Worm (Caenorhabditis elegans) whole organism, mixed stage, embryonic: ENCODE results near the gene R13A1.5.

Experiments
- M03D4.4 ChIP-seq: sonication (generic microtip); optimal IDR thresholded peaks from 2 replicates; lab custom pipeline; 2017; ENCODE audit warnings: mild to moderate bottlenecking, missing genetic modification characterization, missing compliant biosample characterization
- blmp-1 ChIP-seq: fragments of 150-350 bp; optimal IDR thresholded peaks from 2 replicates; lab custom pipeline; 2014; ENCODE audit warnings: missing biosample characterization, missing genetic modification characterization
- elt-1 ChIP-seq: sonication (generic microtip); optimal IDR thresholded peaks from 2 replicates; lab custom pipeline; 2017; ENCODE audit warnings: missing genetic modification characterization, mild to moderate bottlenecking, missing compliant biosample characterization, antibody characterized with exemption, moderate library complexity, borderline replicate concordance; ENCODE audit not compliant: insufficient read depth
- elt-3 ChIP-seq: fragments of 150-350 bp; optimal IDR thresholded peaks from 2 replicates; lab custom pipeline; 2014; ENCODE audit warnings: missing biosample characterization, missing genetic modification characterization
- lin-13 ChIP-seq: fragments of 150-350 bp; optimal IDR thresholded peaks from 2 replicates; lab custom pipeline; 2014; ENCODE audit warnings: missing biosample characterization, missing genetic modification characterization
- lsy-2 ChIP-seq: fragments of 150-350 bp; optimal IDR thresholded peaks from 2 replicates; lab custom pipeline; 2014; ENCODE audit warnings: missing biosample characterization, missing genetic modification characterization
- nhr-12 ChIP-seq: fragments of 150-350 bp; optimal IDR thresholded peaks from 2 replicates; lab custom pipeline; 2014; ENCODE audit warnings: missing biosample characterization, missing genetic modification characterization
- nhr-2 ChIP-seq: fragments of 150-350 bp; optimal IDR thresholded peaks from 2 replicates; lab custom pipeline; 2014; ENCODE audit warnings: missing biosample characterization, missing genetic modification characterization
- nhr-76 ChIP-seq: sonication (generic microtip); optimal IDR thresholded peaks from 2 replicates; lab custom pipeline; 2017; ENCODE audit warnings: missing biosample characterization, missing genetic modification characterization
- pha-4 ChIP-seq: fragments of 150-350 bp; optimal IDR thresholded peaks from 2 replicates; lab custom pipeline; 2018; ENCODE audit warnings: missing biosample characterization, missing genetic modification reagents, missing genetic modification characterization
- snpc-4 ChIP-seq: fragments of 150-350 bp; optimal IDR thresholded peaks from 2 replicates; lab custom pipeline; 2014; ENCODE audit warnings: missing biosample characterization, missing genetic modification characterization
- unc-62 ChIP-seq: fragments of 150-350 bp; optimal IDR thresholded peaks from 2 replicates; lab custom pipeline; 2014; ENCODE audit warnings: missing biosample characterization, missing genetic modification reagents, missing genetic modification characterization
- ztf-11 ChIP-seq: fragments of 150-350 bp; optimal IDR thresholded peaks from 2 replicates; lab custom pipeline; 2014; ENCODE audit warnings: missing biosample characterization, missing genetic modification characterization

DNA sequence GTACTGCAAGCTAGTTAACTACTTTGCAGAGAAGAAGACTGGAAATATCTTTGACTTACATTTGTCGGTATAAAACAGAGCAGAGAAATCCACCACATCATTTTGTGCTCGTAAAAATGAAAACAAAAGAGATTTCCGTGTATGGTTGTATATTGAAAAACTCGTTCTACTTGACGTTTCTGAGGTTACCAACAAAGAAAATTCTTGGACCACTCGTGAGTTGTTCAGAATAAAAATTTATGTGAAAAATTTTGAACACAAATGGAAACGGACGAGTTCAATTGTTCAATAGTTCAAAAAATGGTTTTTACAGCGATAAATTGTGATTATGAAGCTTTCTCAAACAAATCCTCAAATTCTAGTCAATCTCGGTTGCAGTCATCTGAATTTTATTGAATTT, 7.0 kb downstream of the R13A1.5 start, which contains the start of gene clec-179:
- TF ChIP-seq unc-62 (GFP tag; lab: Kevin White, UChicago) (no peak), elt-3 (tag; lab: Kevin White, UChicago) (no peak), ztf-11 (tag; lab: Kevin White, UChicago) (no peak), snpc-4 (tag; lab: Kevin White, UChicago) (no peak), pha-4 (tag; lab: Kevin White, UChicago) (no peak), M03D4.4 (no peak), lsy-2 (no peak), blmp-1 (tag; lab: Kevin White, UChicago) (no peak), nhr-76 (no peak), nhr-2 (tag; lab: Kevin White, UChicago) (no peak), elt-1 (tag; lab: Kevin White, UChicago) (no peak), lin-13 (tag; lab: Kevin White, UChicago) (no peak), nhr-12 (tag; lab: Kevin White, UChicago) (no peak)
